Worm (Caenorhabditis elegans) whole organism, L3 larva: ENCODE results near the gene asm-2.

Experiments used
- pqm-1 ChIP-seq: fragments of 150-350 bp; optimal IDR thresholded peaks from 2 replicates; lab custom pipeline; 2017; ENCODE audit warnings: missing biosample characterization, missing genetic modification characterization, inconsistent platforms
- tbx-2 ChIP-seq: sonication (generic microtip); optimal IDR thresholded peaks from 2 replicates; lab custom pipeline; 2016; ENCODE audit warnings: mild to moderate bottlenecking, missing genetic modification characterization, missing compliant biosample characterization

Gene asm-2

ce11 chrX:11279276-11279675 lies 44.8 kb downstream of the asm-2 start, which contains the start of gene F38B2.2:
Gene F38B2.2 (minus strand): TSS chrX:11279376.
- TF ChIP-seq pqm-1 (no peak), tbx-2 (tag; lab: Kevin White, UChicago) (no peak)
